Worm (Caenorhabditis elegans) whole organism, L1 larva: ENCODE measurements around the gene srlf-32.
A peak's percentile ranks its signal among the peaks of the same experiment; 100 is the strongest.

ENCODE experiments used
- F16B12.6 ChIP-seq: fragments of 150-350 bp; optimal IDR thresholded peaks from 2 replicates; lab custom pipeline; 2014; ENCODE audit warnings: missing biosample characterization, missing genetic modification characterization
- alr-1 ChIP-seq: fragments of 200-800 bp; sonication (Bioruptor generic); optimal IDR thresholded peaks from 2 replicates; lab custom pipeline; 2018; ENCODE audit warnings: borderline replicate concordance, mild to moderate bottlenecking, missing genetic modification characterization, missing compliant biosample characterization
- aly-2 ChIP-seq: fragments of 150-350 bp; optimal IDR thresholded peaks from 2 replicates; lab custom pipeline; 2014; ENCODE audit warnings: missing biosample characterization, missing genetic modification characterization
- blmp-1 ChIP-seq: fragments of 150-350 bp; optimal IDR thresholded peaks from 2 replicates; lab custom pipeline; 2014; ENCODE audit warnings: missing biosample characterization, missing genetic modification characterization
- ceh-8 ChIP-seq: fragments of 200-800 bp; sonication (Bioruptor generic); optimal IDR thresholded peaks from 2 replicates; lab custom pipeline; 2018; ENCODE audit warnings: mild to moderate bottlenecking, missing genetic modification characterization, moderate library complexity, missing compliant biosample characterization
- ceh-88 ChIP-seq: fragments of 200-800 bp; sonication (Bioruptor generic); IDR thresholded peaks from 2 replicates; pipeline ENCODE4 v1.3.6; 2022; ENCODE audit warnings: missing genetic modification characterization, missing compliant biosample characterization
- dsc-1 ChIP-seq: sonication (generic microtip); optimal IDR thresholded peaks from 2 replicates; lab custom pipeline; 2016; ENCODE audit warnings: mild to moderate bottlenecking, missing genetic modification characterization, missing compliant biosample characterization
- efl-1 ChIP-seq, 4 experiments: fragments of 150-350 bp; optimal IDR thresholded peaks in 3 of 4; peaks in 1 of 4; 1 replicate in 1 of 4; 2 replicates in 3 of 4; lab custom pipeline; 2014; ENCODE audit warnings: missing biosample characterization in 2 of 4, missing genetic modification characterization in 2 of 4, missing genetic modification reagents in 2 of 4
- egl-27 ChIP-seq, 2 experiments: fragments of 150-350 bp in 1 of 2; sonication (generic microtip); optimal IDR thresholded peaks; 3 replicates each; lab custom pipeline; 2017 to 2018; ENCODE audit warnings: missing biosample characterization in 2 of 2, missing genetic modification characterization in 2 of 2, missing genetic modification reagents in 2 of 2
- elt-2 ChIP-seq: sonication (generic microtip); optimal IDR thresholded peaks from 2 replicates; lab custom pipeline; 2016; ENCODE audit warnings: missing genetic modification characterization, mild to moderate bottlenecking, inconsistent platforms, missing compliant biosample characterization, missing genetic modification reagents
- elt-3 ChIP-seq, 6 experiments: fragments of 150-350 bp in 1 of 6; sonication (generic microtip); optimal IDR thresholded peaks; 2 replicates each; lab custom pipeline; 2017 to 2018; ENCODE audit warnings: missing biosample characterization in 6 of 6, missing genetic modification characterization in 6 of 6, inconsistent platforms in 1 of 6
- fkh-4 ChIP-seq: sonication (generic microtip); optimal IDR thresholded peaks from 2 replicates; lab custom pipeline; 2016; ENCODE audit warnings: missing compliant biosample characterization, missing genetic modification characterization, borderline replicate concordance
- grh-1 ChIP-seq: fragments of 200-800 bp; sonication (Bioruptor generic); IDR thresholded peaks from 2 replicates; pipeline ENCODE4 v1.3.6; 2022; ENCODE audit warnings: missing genetic modification reagents, missing genetic modification characterization, missing compliant biosample characterization
- hlh-4 ChIP-seq: sonication (generic microtip); optimal IDR thresholded peaks from 2 replicates; lab custom pipeline; 2016; ENCODE audit warnings: mild to moderate bottlenecking, missing genetic modification characterization, missing compliant biosample characterization
- irx-1 ChIP-seq: sonication (generic microtip); optimal IDR thresholded peaks from 2 replicates; lab custom pipeline; 2016; ENCODE audit warnings: missing genetic modification characterization, missing compliant biosample characterization
- isw-1 ChIP-seq: fragments of 200-800 bp; sonication (Bioruptor generic); IDR thresholded peaks from 2 replicates; pipeline ENCODE4 v1.3.6; 2022; ENCODE audit warnings: missing genetic modification characterization, missing compliant biosample characterization
- lin-13 ChIP-seq: fragments of 150-350 bp; optimal IDR thresholded peaks from 2 replicates; lab custom pipeline; 2014; ENCODE audit warnings: missing biosample characterization, missing genetic modification reagents, missing genetic modification characterization
- lin-15B ChIP-seq: fragments of 150-350 bp; sonication (generic microtip); optimal IDR thresholded peaks from 3 replicates; lab custom pipeline; 2014; ENCODE audit warnings: missing biosample characterization, missing genetic modification characterization
- lin-35 ChIP-seq, 2 experiments: fragments of 150-350 bp; optimal IDR thresholded peaks; 2 replicates each; lab custom pipeline; 2014; ENCODE audit warnings: missing biosample characterization in 2 of 2, missing genetic modification characterization in 2 of 2, missing genetic modification reagents in 2 of 2
- lin-39 ChIP-seq: fragments of 150-350 bp; optimal IDR thresholded peaks from 2 replicates; lab custom pipeline; 2014; ENCODE audit warnings: missing biosample characterization, missing genetic modification reagents, missing genetic modification characterization
- lir-3 ChIP-seq: sonication (generic microtip); optimal IDR thresholded peaks from 2 replicates; lab custom pipeline; 2016; ENCODE audit warnings: mild to moderate bottlenecking, missing genetic modification characterization, moderate library complexity, missing compliant biosample characterization; ENCODE audit not compliant: poor library complexity
- lsy-2 ChIP-seq, 2 experiments: fragments of 150-350 bp; optimal IDR thresholded peaks; 2 replicates each; lab custom pipeline; 2014; ENCODE audit warnings: missing biosample characterization in 2 of 2, missing genetic modification characterization in 2 of 2
- mdl-1 ChIP-seq, 2 experiments: fragments of 150-350 bp; optimal IDR thresholded peaks; 2 replicates each; lab custom pipeline; 2014 to 2017; ENCODE audit warnings: missing biosample characterization in 2 of 2, missing genetic modification characterization in 2 of 2, inconsistent platforms in 1 of 2
- mef-2 ChIP-seq: fragments of 150-350 bp; optimal IDR thresholded peaks from 2 replicates; lab custom pipeline; 2014; ENCODE audit warnings: missing biosample characterization, missing genetic modification characterization
- mep-1 ChIP-seq: fragments of 150-350 bp; optimal IDR thresholded peaks from 2 replicates; lab custom pipeline; 2014; ENCODE audit warnings: missing biosample characterization, missing genetic modification characterization
- nhr-19 ChIP-seq: fragments of 200-800 bp; sonication (Bioruptor generic); conservative IDR thresholded peaks from 2 replicates; pipeline ENCODE4 v1.3.6; 2022; ENCODE audit warnings: missing genetic modification characterization, missing compliant biosample characterization
- nhr-20 ChIP-seq: sonication (generic microtip); optimal IDR thresholded peaks from 2 replicates; lab custom pipeline; 2016; ENCODE audit warnings: mild to moderate bottlenecking, missing genetic modification characterization, missing compliant biosample characterization
- nhr-28 ChIP-seq: fragments of 150-350 bp; optimal IDR thresholded peaks from 2 replicates; lab custom pipeline; 2014; ENCODE audit warnings: missing biosample characterization, missing genetic modification characterization
- nhr-47 ChIP-seq: sonication (generic microtip); optimal IDR thresholded peaks from 2 replicates; lab custom pipeline; 2016; ENCODE audit warnings: mild to moderate bottlenecking, missing genetic modification characterization, moderate library complexity, missing compliant biosample characterization
- nhr-71 ChIP-seq: sonication (generic microtip); optimal IDR thresholded peaks from 2 replicates; lab custom pipeline; 2016; ENCODE audit warnings: mild to moderate bottlenecking, missing genetic modification characterization, moderate library complexity, missing compliant biosample characterization
- nhr-77 ChIP-seq: fragments of 150-350 bp; optimal IDR thresholded peaks from 2 replicates; lab custom pipeline; 2014; ENCODE audit warnings: missing biosample characterization, missing genetic modification characterization
- nhr-85 ChIP-seq: sonication (generic microtip); peaks from one replicate; lab custom pipeline; 2016; ENCODE audit warnings: missing genetic modification characterization, inconsistent platforms, missing compliant biosample characterization
- nhr-90 ChIP-seq: sonication (generic microtip); optimal IDR thresholded peaks from 2 replicates; lab custom pipeline; 2016; ENCODE audit warnings: mild to moderate bottlenecking, missing genetic modification characterization, missing compliant biosample characterization; ENCODE audit not compliant: poor library complexity
- pag-3 ChIP-seq: sonication (generic microtip); optimal IDR thresholded peaks from 2 replicates; lab custom pipeline; 2017; ENCODE audit warnings: missing genetic modification characterization, mild to moderate bottlenecking, missing compliant biosample characterization, antibody characterized with exemption, borderline replicate concordance; ENCODE audit not compliant: insufficient read depth
- pax-3 ChIP-seq: fragments of 200-800 bp; sonication (Bioruptor generic); optimal IDR thresholded peaks from 2 replicates; lab custom pipeline; 2018; ENCODE audit warnings: mild to moderate bottlenecking, missing genetic modification characterization, moderate library complexity, missing compliant biosample characterization
- pqm-1 ChIP-seq: sonication (generic microtip); optimal IDR thresholded peaks from 3 replicates; lab custom pipeline; 2017; ENCODE audit warnings: missing biosample characterization, missing genetic modification characterization
- snpc-4 ChIP-seq: fragments of 150-350 bp; optimal IDR thresholded peaks from 2 replicates; lab custom pipeline; 2014; ENCODE audit warnings: missing biosample characterization, missing genetic modification characterization
- snu-23 ChIP-seq: sonication (generic microtip); optimal IDR thresholded peaks from 2 replicates; lab custom pipeline; 2016; ENCODE audit warnings: missing genetic modification characterization, missing compliant biosample characterization
- swsn-7 ChIP-seq: sonication (generic microtip); optimal IDR thresholded peaks from 2 replicates; lab custom pipeline; 2016; ENCODE audit warnings: missing genetic modification characterization, missing compliant biosample characterization
- unc-98 ChIP-seq: fragments of 200-800 bp; sonication (Bioruptor generic); IDR thresholded peaks from 2 replicates; pipeline ENCODE4 v1.3.6; 2022; ENCODE audit warnings: missing genetic modification characterization, missing compliant biosample characterization
- vab-15 ChIP-seq: sonication (generic microtip); optimal IDR thresholded peaks from 2 replicates; lab custom pipeline; 2017; ENCODE audit warnings: missing genotype, mild to moderate bottlenecking, missing genetic modification characterization, missing compliant biosample characterization
- zag-1 ChIP-seq: fragments of 150-350 bp; optimal IDR thresholded peaks from 2 replicates; lab custom pipeline; 2014; ENCODE audit warnings: missing biosample characterization, missing genetic modification characterization
- ztf-11 ChIP-seq, 2 experiments: sonication (generic microtip); optimal IDR thresholded peaks; 2 replicates each; lab custom pipeline; 2016 to 2017; ENCODE audit warnings: missing genetic modification characterization in 2 of 2, missing biosample characterization in 1 of 2, missing compliant biosample characterization in 1 of 2

srlf-32 gene

DNA sequence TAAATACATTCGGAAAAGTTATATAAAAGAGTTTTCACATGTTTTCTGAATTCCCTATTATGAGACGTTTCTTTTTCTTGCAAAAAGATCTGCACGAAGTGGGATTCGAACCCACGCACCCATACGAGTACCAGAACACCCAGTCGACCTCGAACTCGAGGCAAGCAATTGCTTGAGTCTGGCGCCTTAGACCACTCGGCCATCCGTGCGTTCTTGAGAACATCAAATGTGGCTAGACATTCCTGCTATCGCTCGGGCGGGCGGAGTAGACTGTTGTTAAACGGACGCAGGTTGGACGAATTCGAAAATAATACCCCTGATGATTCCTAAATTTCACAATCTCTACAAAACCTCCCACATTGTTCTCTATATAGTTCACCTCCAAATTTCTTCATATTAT is 2.6 kb downstream of the srlf-32 start (continued):
- peak; percentile 81 for TF ChIP-seq nhr-85 (tag; lab: Kevin White, UChicago)
- no peak for TF ChIP-seq pqm-1
- no peak for TF ChIP-seq isw-1 (GFP tag; lab: Robert Waterston, UW)
- no peak for TF ChIP-seq lin-15B (tag; lab: Kevin White, UChicago)
- TF ChIP-seq ztf-11 (tag; optimal IDR thresholded peaks at IDR 0.05; lab: Kevin White, UChicago) = peak in 1 of 2 experiments; percentile 9
- no peak for TF ChIP-seq ceh-8 (GFP tag; lab: Kevin White, UChicago)
- TF ChIP-seq pag-3 (tag; lab: Kevin White, UChicago) = no peak
- no peak for TF ChIP-seq hlh-4
- no peak for TF ChIP-seq egl-27 (tag; optimal IDR thresholded peaks at IDR 0.05; lab: Kevin White, UChicago)
- peak; percentile 66 for TF ChIP-seq nhr-71 (tag; lab: Kevin White, UChicago)
- TF ChIP-seq grh-1 (GFP tag; lab: Robert Waterston, UW) = peak; percentile 27; the same call in 1 of the 2 replicates
- TF ChIP-seq mep-1 = peak; percentile 23
- TF ChIP-seq lir-3 (tag; lab: Kevin White, UChicago) = no peak
- peak; percentile 63 for TF ChIP-seq nhr-19 (GFP tag; lab: Robert Waterston, UW)
- TF ChIP-seq irx-1 (tag; lab: Kevin White, UChicago) = peak; percentile 38
- peak; percentile 30 for TF ChIP-seq nhr-77 (tag; lab: Kevin White, UChicago)
- peak in 1 of 2 experiments; percentile 66 for TF ChIP-seq lsy-2 (tag; optimal IDR thresholded peaks at IDR 0.05; lab: Kevin White, UChicago)
- TF ChIP-seq swsn-7 = peak; percentile 29
- peak; percentile 19 for TF ChIP-seq blmp-1
- no peak for TF ChIP-seq zag-1 (tag; lab: Kevin White, UChicago)
- TF ChIP-seq nhr-90 (tag; lab: Kevin White, UChicago) = peak; percentile 68

ce11 chrIV:11930572-11930971 is 4.7 kb downstream of the srlf-32 start, which contains the start of gene nhx-9:
nhx-9 (plus strand) TSS chrIV:11930872.
- no peak for TF ChIP-seq snpc-4
- no peak for TF ChIP-seq lin-13 (GFP tag; lab: Kevin White, UChicago)
- no peak for TF ChIP-seq mdl-1 (tag; optimal IDR thresholded peaks at IDR 0.05; lab: Kevin White, UChicago)
- TF ChIP-seq ztf-11 (tag; optimal IDR thresholded peaks at IDR 0.05; lab: Kevin White, UChicago) = no peak
- no peak for TF ChIP-seq F16B12.6 (tag; lab: Kevin White, UChicago)
- no peak for TF ChIP-seq nhr-71 (tag; lab: Kevin White, UChicago)
- no peak for TF ChIP-seq unc-98
- no peak for TF ChIP-seq elt-2
- TF ChIP-seq, all 84 proteins: peak for 0

ce11 chrIV:11937087-11937486 is 11.3 kb downstream of the srlf-32 start, which contains the start of gene slc-5A12:
slc-5A12 (plus strand) TSS chrIV:11937419.
- TF ChIP-seq pag-3 (tag; lab: Kevin White, UChicago) (no peak), blmp-1 (peak; percentile 72), efl-1 (optimal IDR thresholded peaks at IDR 0.05; lab: Kevin White, UChicago) (no peak), efl-1 (GFP tag; optimal IDR thresholded peaks at IDR 0.05 in 1 of 2; lab: Kevin White, UChicago) (no peak), snpc-4 (no peak), F16B12.6 (tag; lab: Kevin White, UChicago) (no peak), nhr-71 (tag; lab: Kevin White, UChicago) (no peak), nhr-90 (tag; lab: Kevin White, UChicago) (no peak), alr-1 (tag; lab: Kevin White, UChicago) (no peak), vab-15 (tag; lab: Kevin White, UChicago) (no peak), nhr-28 (no peak), pax-3 (no peak), dsc-1 (tag; lab: Kevin White, UChicago) (no peak), nhr-20 (tag; lab: Kevin White, UChicago) (no peak), elt-2 (no peak), nhr-47 (tag; lab: Kevin White, UChicago) (no peak), aly-2 (tag; lab: Kevin White, UChicago) (no peak), ceh-88 (GFP tag; lab: Robert Waterston, UW) (no peak), lin-35 (GFP tag; optimal IDR thresholded peaks at IDR 0.05; lab: Kevin White, UChicago) (no peak), elt-3 (tag; optimal IDR thresholded peaks at IDR 0.05; lab: Kevin White, UChicago) (peak in 1 of 6 experiments; percentile 1), grh-1 (GFP tag; lab: Robert Waterston, UW) (no peak), nhr-85 (tag; lab: Kevin White, UChicago) (peak; percentile 41), snu-23 (GFP tag; lab: Kevin White, UChicago) (peak; percentile 20), mef-2 (tag; lab: Kevin White, UChicago) (no peak), fkh-4 (tag; lab: Kevin White, UChicago) (no peak), lin-39 (tag; lab: Kevin White, UChicago) (no peak), ceh-8 (GFP tag; lab: Kevin White, UChicago) (no peak)
